Worm (Caenorhabditis elegans) whole organism, L1 larva: ENCODE measurements around the gene C09G9.3.

Experiments
- C04F5.9 ChIP-seq: sonication (generic microtip); optimal IDR thresholded peaks from 2 replicates; lab custom pipeline; 2016; ENCODE audit warnings: missing genetic modification characterization, missing compliant biosample characterization
- blmp-1 ChIP-seq: fragments of 150-350 bp; optimal IDR thresholded peaks from 2 replicates; lab custom pipeline; 2014; ENCODE audit warnings: missing biosample characterization, missing genetic modification characterization
- ceh-82 ChIP-seq, 3 experiments: fragments of 150-350 bp in 1 of 3; sonication (generic microtip) in 2 of 3; optimal IDR thresholded peaks; 2 replicates each; lab custom pipeline; 2014 to 2017; ENCODE audit warnings: missing biosample characterization in 3 of 3, missing genetic modification characterization in 3 of 3
- ceh-90 ChIP-seq: sonication (generic microtip); optimal IDR thresholded peaks from 2 replicates; lab custom pipeline; 2016; ENCODE audit warnings: missing genetic modification characterization, missing compliant biosample characterization
- ces-1 ChIP-seq: fragments of 150-350 bp; optimal IDR thresholded peaks from 2 replicates; lab custom pipeline; 2014; ENCODE audit warnings: missing biosample characterization, missing genetic modification reagents, missing genetic modification characterization
- dpl-1 ChIP-seq, 3 experiments: fragments of 150-350 bp in 2 of 3; sonication (generic microtip) in 1 of 3; optimal IDR thresholded peaks; 2 replicates each; lab custom pipeline; 2014 to 2017; ENCODE audit warnings: missing biosample characterization in 3 of 3, missing genetic modification characterization in 3 of 3, missing genetic modification reagents in 3 of 3
- dsc-1 ChIP-seq: sonication (generic microtip); optimal IDR thresholded peaks from 2 replicates; lab custom pipeline; 2016; ENCODE audit warnings: mild to moderate bottlenecking, missing genetic modification characterization, missing compliant biosample characterization
- efl-1 ChIP-seq, 4 experiments: fragments of 150-350 bp; optimal IDR thresholded peaks in 3 of 4; peaks in 1 of 4; 1 replicate in 1 of 4; 2 replicates in 3 of 4; lab custom pipeline; 2014; ENCODE audit warnings: missing biosample characterization in 2 of 4, missing genetic modification characterization in 2 of 4, missing genetic modification reagents in 2 of 4
- egl-13 ChIP-seq: sonication (generic microtip); optimal IDR thresholded peaks from 2 replicates; lab custom pipeline; 2016; ENCODE audit warnings: missing genotype, missing genetic modification reagents, missing genetic modification characterization, missing compliant biosample characterization
- elt-2 ChIP-seq: sonication (generic microtip); optimal IDR thresholded peaks from 2 replicates; lab custom pipeline; 2016; ENCODE audit warnings: missing genetic modification characterization, mild to moderate bottlenecking, inconsistent platforms, missing compliant biosample characterization, missing genetic modification reagents
- elt-3 ChIP-seq, 6 experiments: fragments of 150-350 bp in 1 of 6; sonication (generic microtip); optimal IDR thresholded peaks; 2 replicates each; lab custom pipeline; 2017 to 2018; ENCODE audit warnings: missing biosample characterization in 6 of 6, missing genetic modification characterization in 6 of 6, inconsistent platforms in 1 of 6
- ets-5 ChIP-seq: fragments of 200-800 bp; sonication (Bioruptor generic); IDR thresholded peaks from 2 replicates; pipeline ENCODE4 v1.3.6; 2022; ENCODE audit warnings: missing genetic modification characterization, missing compliant biosample characterization
- fkh-4 ChIP-seq: sonication (generic microtip); optimal IDR thresholded peaks from 2 replicates; lab custom pipeline; 2016; ENCODE audit warnings: missing compliant biosample characterization, missing genetic modification characterization, borderline replicate concordance
- fkh-8 ChIP-seq: sonication (generic microtip); optimal IDR thresholded peaks from 2 replicates; lab custom pipeline; 2016; ENCODE audit warnings: mild to moderate bottlenecking, missing genetic modification characterization, missing compliant biosample characterization
- fos-1 ChIP-seq: fragments of 150-350 bp; optimal IDR thresholded peaks from 2 replicates; lab custom pipeline; 2014; ENCODE audit warnings: missing biosample characterization, missing genetic modification characterization
- hlh-17 ChIP-seq: fragments of 200-800 bp; sonication (Bioruptor generic); optimal IDR thresholded peaks from 2 replicates; lab custom pipeline; 2018; ENCODE audit warnings: missing genetic modification characterization, mild to moderate bottlenecking, missing compliant biosample characterization, moderate library complexity, borderline replicate concordance
- lin-13 ChIP-seq: fragments of 150-350 bp; optimal IDR thresholded peaks from 2 replicates; lab custom pipeline; 2014; ENCODE audit warnings: missing biosample characterization, missing genetic modification reagents, missing genetic modification characterization
- lin-14 ChIP-seq: fragments of 200-800 bp; sonication (Bioruptor generic); optimal IDR thresholded peaks from 2 replicates; lab custom pipeline; 2018; ENCODE audit warnings: mild to moderate bottlenecking, missing genetic modification characterization, moderate library complexity, missing compliant biosample characterization
- lin-35 ChIP-seq, 2 experiments: fragments of 150-350 bp; optimal IDR thresholded peaks; 2 replicates each; lab custom pipeline; 2014; ENCODE audit warnings: missing biosample characterization in 2 of 2, missing genetic modification characterization in 2 of 2, missing genetic modification reagents in 2 of 2
- lsy-2 ChIP-seq, 2 experiments: fragments of 150-350 bp; optimal IDR thresholded peaks; 2 replicates each; lab custom pipeline; 2014; ENCODE audit warnings: missing biosample characterization in 2 of 2, missing genetic modification characterization in 2 of 2
- mab-9 ChIP-seq: fragments of 200-800 bp; sonication (Bioruptor generic); IDR thresholded peaks from 2 replicates; pipeline ENCODE4 v1.3.6; 2022; ENCODE audit warnings: missing genetic modification reagents, missing genetic modification characterization, missing compliant biosample characterization
- mdl-1 ChIP-seq, 2 experiments: fragments of 150-350 bp; optimal IDR thresholded peaks; 2 replicates each; lab custom pipeline; 2014 to 2017; ENCODE audit warnings: missing biosample characterization in 2 of 2, missing genetic modification characterization in 2 of 2, inconsistent platforms in 1 of 2
- mep-1 ChIP-seq: fragments of 150-350 bp; optimal IDR thresholded peaks from 2 replicates; lab custom pipeline; 2014; ENCODE audit warnings: missing biosample characterization, missing genetic modification characterization
- nhr-20 ChIP-seq: sonication (generic microtip); optimal IDR thresholded peaks from 2 replicates; lab custom pipeline; 2016; ENCODE audit warnings: mild to moderate bottlenecking, missing genetic modification characterization, missing compliant biosample characterization
- nhr-237 ChIP-seq: fragments of 150-350 bp; optimal IDR thresholded peaks from 2 replicates; lab custom pipeline; 2014; ENCODE audit warnings: missing biosample characterization, missing genetic modification characterization
- nhr-71 ChIP-seq: sonication (generic microtip); optimal IDR thresholded peaks from 2 replicates; lab custom pipeline; 2016; ENCODE audit warnings: mild to moderate bottlenecking, missing genetic modification characterization, moderate library complexity, missing compliant biosample characterization
- nhr-85 ChIP-seq: sonication (generic microtip); peaks from one replicate; lab custom pipeline; 2016; ENCODE audit warnings: missing genetic modification characterization, inconsistent platforms, missing compliant biosample characterization
- nhr-90 ChIP-seq: sonication (generic microtip); optimal IDR thresholded peaks from 2 replicates; lab custom pipeline; 2016; ENCODE audit warnings: mild to moderate bottlenecking, missing genetic modification characterization, missing compliant biosample characterization; ENCODE audit not compliant: poor library complexity
- pax-3 ChIP-seq: fragments of 200-800 bp; sonication (Bioruptor generic); optimal IDR thresholded peaks from 2 replicates; lab custom pipeline; 2018; ENCODE audit warnings: mild to moderate bottlenecking, missing genetic modification characterization, moderate library complexity, missing compliant biosample characterization
- rnt-1 ChIP-seq: sonication (generic microtip); optimal IDR thresholded peaks from 2 replicates; lab custom pipeline; 2016; ENCODE audit warnings: mild to moderate bottlenecking, missing genetic modification characterization, moderate library complexity, missing compliant biosample characterization
- skn-1 ChIP-seq: fragments of 150-350 bp; optimal IDR thresholded peaks from 2 replicates; lab custom pipeline; 2014; ENCODE audit warnings: missing biosample characterization, missing genetic modification characterization
- snu-23 ChIP-seq: sonication (generic microtip); optimal IDR thresholded peaks from 2 replicates; lab custom pipeline; 2016; ENCODE audit warnings: missing genetic modification characterization, missing compliant biosample characterization
- sptf-1 ChIP-seq: fragments of 150-350 bp; optimal IDR thresholded peaks from 2 replicates; lab custom pipeline; 2014; ENCODE audit warnings: missing biosample characterization, missing genetic modification characterization
- swsn-7 ChIP-seq: sonication (generic microtip); optimal IDR thresholded peaks from 2 replicates; lab custom pipeline; 2016; ENCODE audit warnings: missing genetic modification characterization, missing compliant biosample characterization
- tbx-2 ChIP-seq: sonication (generic microtip); optimal IDR thresholded peaks from 2 replicates; lab custom pipeline; 2016; ENCODE audit warnings: missing genetic modification characterization, missing compliant biosample characterization
- unc-130 ChIP-seq: fragments of 150-350 bp; optimal IDR thresholded peaks from 2 replicates; lab custom pipeline; 2017; ENCODE audit warnings: missing biosample characterization, missing genetic modification characterization, inconsistent platforms
- unc-62 ChIP-seq: fragments of 150-350 bp; optimal IDR thresholded peaks from 2 replicates; lab custom pipeline; 2014; ENCODE audit warnings: missing biosample characterization, missing genetic modification reagents, missing genetic modification characterization

Gene C09G9.3

DNA sequence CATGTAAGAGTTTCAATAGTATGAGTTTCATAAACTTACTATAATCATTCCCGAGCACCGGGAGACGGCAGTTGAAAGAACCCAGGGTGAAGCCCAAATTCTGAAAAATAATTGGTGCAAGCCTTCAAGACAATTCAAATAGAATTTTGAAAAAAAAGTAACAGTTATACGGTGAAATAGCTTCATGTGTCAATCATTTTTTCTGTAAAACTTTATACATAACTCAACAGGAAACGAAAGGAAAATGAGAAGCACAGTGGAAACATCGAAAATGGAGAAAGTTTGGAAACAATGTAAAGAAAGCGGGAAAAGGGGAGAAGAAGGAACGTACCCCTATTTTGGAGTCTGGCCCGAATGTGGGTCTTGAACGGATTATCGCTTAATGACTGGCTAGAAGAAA lies at the start of gene C09G9.3:
Gene C09G9.3, minus strand, starts transcription at position 101 of the 400 bp plus-strand sequence.
- TF ChIP-seq efl-1 (optimal IDR thresholded peaks at IDR 0.05; lab: Kevin White, UChicago) (no peak), efl-1 (GFP tag; optimal IDR thresholded peaks at IDR 0.05 in 1 of 2; lab: Kevin White, UChicago) (no peak)

DNA sequence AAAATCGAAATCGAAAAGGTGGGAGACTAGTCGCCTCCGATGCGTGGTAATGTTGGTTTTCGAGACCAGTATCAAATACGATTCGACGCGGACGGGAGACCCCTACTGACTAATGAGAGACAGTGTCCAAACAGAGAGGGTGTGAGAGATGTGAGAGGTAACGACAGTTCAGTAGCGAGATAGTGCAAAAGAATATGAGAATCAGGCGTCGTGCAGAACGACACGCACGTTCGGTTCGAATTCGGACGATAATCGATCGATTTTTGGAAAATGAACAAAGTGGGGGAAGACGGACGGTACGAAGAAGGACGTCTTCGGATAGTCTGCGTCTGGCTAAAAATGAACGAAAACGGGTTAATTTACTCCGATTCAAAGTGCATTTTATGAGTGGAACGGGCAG lies 49.1 kb upstream of the C09G9.3 start, which contains the start of gene D1046.16:
Gene D1046.16, plus strand, starts transcription at position 195 of the 400 bp plus-strand sequence.
- TF ChIP-seq ceh-82 (tag; optimal IDR thresholded peaks at IDR 0.05; lab: Kevin White, UChicago) (peak in 1 of 3 experiments; percentile 5), swsn-7 (tag; lab: Kevin White, UChicago) (peak; percentile 12), fkh-4 (no peak), blmp-1 (tag; lab: Kevin White, UChicago) (peak; percentile 83), lin-13 (GFP tag; lab: Kevin White, UChicago) (no peak), elt-2 (no peak), lsy-2 (tag; optimal IDR thresholded peaks at IDR 0.05; lab: Kevin White, UChicago) (peak in 1 of 2 experiments; percentile 43), snu-23 (GFP tag; lab: Kevin White, UChicago) (peak; percentile 70), ets-5 (GFP tag; lab: Robert Waterston, UW) (no peak), efl-1 (optimal IDR thresholded peaks at IDR 0.05; lab: Kevin White, UChicago) (peak; percentile 16 to 31), efl-1 (GFP tag; optimal IDR thresholded peaks at IDR 0.05 in 1 of 2; lab: Kevin White, UChicago) (no peak), unc-62 (GFP tag; lab: Kevin White, UChicago) (no peak), nhr-71 (peak; percentile 4), ces-1 (GFP tag; lab: Kevin White, UChicago) (no peak), lin-14 (GFP tag; lab: Kevin White, UChicago) (peak; percentile 80), sptf-1 (tag; lab: Kevin White, UChicago) (no peak), lin-35 (GFP tag; optimal IDR thresholded peaks at IDR 0.05; lab: Kevin White, UChicago) (peak; percentile 36 to 66), dpl-1 (GFP tag; optimal IDR thresholded peaks at IDR 0.05; lab: Kevin White, UChicago) (peak in 1 of 3 experiments; percentile 17), nhr-90 (tag; lab: Kevin White, UChicago) (peak; percentile 51), elt-3 (tag; optimal IDR thresholded peaks at IDR 0.05; lab: Kevin White, UChicago) (peak in 1 of 6 experiments; percentile 30), nhr-20 (tag; lab: Kevin White, UChicago) (peak; percentile 61), nhr-237 (no peak), mdl-1 (tag; optimal IDR thresholded peaks at IDR 0.05; lab: Kevin White, UChicago) (peak in 1 of 2 experiments; percentile 7), rnt-1 (tag; lab: Kevin White, UChicago) (peak; percentile 18)
- TF ChIP-seq, all 84 proteins: peak for 15

ce11 chrIV:8921166-8921565 lies 48.3 kb upstream of the C09G9.3 start:
- no peak for TF ChIP-seq mab-9 (GFP tag; lab: Robert Waterston, UW)
- peak; percentile 9 for TF ChIP-seq fos-1
- peak; percentile 42 for TF ChIP-seq fkh-8 (tag; lab: Kevin White, UChicago)
- peak; percentile 99 for TF ChIP-seq dsc-1 (tag; lab: Kevin White, UChicago)
- TF ChIP-seq snu-23 (GFP tag; lab: Kevin White, UChicago) = no peak
- no peak for TF ChIP-seq C04F5.9 (tag; lab: Kevin White, UChicago)
- TF ChIP-seq mep-1 = no peak
- TF ChIP-seq hlh-17 (GFP tag; lab: Kevin White, UChicago) = no peak
- peak in 1 of 2 experiments; percentile 17 for TF ChIP-seq lsy-2 (tag; optimal IDR thresholded peaks at IDR 0.05; lab: Kevin White, UChicago)
- peak; percentile 20 for TF ChIP-seq fkh-4
- TF ChIP-seq blmp-1 (tag; lab: Kevin White, UChicago) = no peak
- TF ChIP-seq pax-3 (tag; lab: Kevin White, UChicago) = peak; percentile 52
- no peak for TF ChIP-seq skn-1
- peak; percentile 7 for TF ChIP-seq egl-13 (tag; lab: Kevin White, UChicago)
- peak; percentile 61 for TF ChIP-seq nhr-85 (tag; lab: Kevin White, UChicago)
- no peak for TF ChIP-seq unc-130 (tag; lab: Kevin White, UChicago)
- TF ChIP-seq ceh-90 (tag; lab: Kevin White, UChicago) = no peak
- TF ChIP-seq lin-14 (GFP tag; lab: Kevin White, UChicago) = peak; percentile 23
- no peak for TF ChIP-seq tbx-2 (tag; lab: Kevin White, UChicago)
- peak; percentile 17 for TF ChIP-seq nhr-71
